Worm (Caenorhabditis elegans): Measurements from ENCODE around the gene unc-53.

DNA sequence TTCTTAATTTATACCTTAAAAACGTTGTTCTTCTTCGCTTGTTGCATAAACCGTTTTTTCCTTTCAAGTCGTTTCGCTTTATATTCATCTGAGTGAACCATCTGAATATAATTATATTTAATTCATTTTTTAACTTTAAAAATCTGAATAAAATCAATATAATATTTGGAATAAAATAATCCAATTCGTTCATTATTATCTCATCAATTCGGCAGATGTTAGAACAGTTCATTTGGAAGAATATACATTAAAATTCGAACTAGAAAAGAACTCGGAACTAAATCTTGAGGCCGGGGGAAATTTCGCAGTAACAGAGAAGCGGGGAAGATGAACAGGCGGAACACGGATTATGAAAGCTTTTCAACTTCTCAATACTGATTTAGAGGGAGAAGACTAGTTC, 40.3 kb downstream of the unc-53 start, which contains the start of gene F33A8.4:
- TF ChIP-seq ama-1 (optimal IDR thresholded peaks at IDR 0.05) (no peak), hmg-4 (GFP tag; optimal IDR thresholded peaks at IDR 0.05) (no peak), hmbx-1 (tag; optimal IDR thresholded peaks at IDR 0.05) (no peak), tbx-11 (GFP tag; IDR thresholded peaks at IDR 0.05) (no peak), pes-1 (GFP tag; IDR thresholded peaks at IDR 0.05) (no peak), flt-1 (GFP tag; IDR thresholded peaks at IDR 0.05) (no peak), tra-4 (tag; optimal IDR thresholded peaks at IDR 0.05) (no peak), hnd-1 (tag; optimal IDR thresholded peaks at IDR 0.05) (no peak), ceh-13 (GFP tag; optimal IDR thresholded peaks at IDR 0.05) (no peak)
